Fruit fly (Drosophila melanogaster): ENCODE results near the gene Nepl19.

Nepl19 gene

dm6 chr3R:28851530-28851929 lies 28.4 kb downstream of the Nepl19 start:
- no peak for TF ChIP-seq CG9215 (GFP tag; IDR thresholded peaks at IDR 0.05)
- TF ChIP-seq CG7786 (GFP tag; optimal IDR thresholded peaks at IDR 0.05), result no peak
- TF ChIP-seq NK7.1 (GFP tag; optimal IDR thresholded peaks at IDR 0.05), result no peak
- no peak for TF ChIP-seq CG18262 (tag; optimal IDR thresholded peaks at IDR 0.05)
- no peak for TF ChIP-seq bbx (GFP tag; IDR thresholded peaks at IDR 0.05; ENCODE audit: partially characterized antibody)
- no peak for TF ChIP-seq CG4328 (GFP tag; optimal IDR thresholded peaks at IDR 0.05)
- TF ChIP-seq Ets65A (GFP tag), result no peak
- no peak for TF ChIP-seq lola (GFP tag; optimal IDR thresholded peaks at IDR 0.05)
- TF ChIP-seq chinmo (GFP tag; IDR thresholded peaks at IDR 0.05; ENCODE audit: partially characterized antibody), result 0 out of 4 replicates have a peak, but pooled peaks have one; percentile 68
- TF ChIP-seq PHDP (tag; optimal IDR thresholded peaks at IDR 0.05), result no peak
- TF ChIP-seq CG12219 (GFP tag; optimal IDR thresholded peaks at IDR 0.05), result no peak
- TF ChIP-seq klu (GFP tag; IDR thresholded peaks at IDR 0.05), result no peak
- no peak for TF ChIP-seq row (GFP tag; IDR thresholded peaks at IDR 0.05)
- no peak for TF ChIP-seq prd (optimal IDR thresholded peaks at IDR 0.05)
- TF ChIP-seq prd (GFP tag; IDR thresholded peaks at IDR 0.05), result no peak
- TF ChIP-seq nom (GFP tag; optimal IDR thresholded peaks at IDR 0.05), result peak; percentile 38
- TF ChIP-seq Bteb2 (GFP tag; optimal IDR thresholded peaks at IDR 0.05), result no peak
- no peak for TF ChIP-seq NC2α (GFP tag; optimal IDR thresholded peaks at IDR 0.05)
- no peak for TF ChIP-seq Sox102F (GFP tag; optimal IDR thresholded peaks at IDR 0.05)
- no peak for TF ChIP-seq gsb-n (tag; optimal IDR thresholded peaks at IDR 0.05)
- TF ChIP-seq CG14710 (tag; optimal IDR thresholded peaks at IDR 0.05), result no peak
- peak; percentile 92 for TF ChIP-seq abd-A (tag; optimal IDR thresholded peaks at IDR 0.05)
- TF ChIP-seq Hsf (GFP tag; optimal IDR thresholded peaks at IDR 0.05), result no peak
- no peak for TF ChIP-seq CG1529 (GFP tag; optimal IDR thresholded peaks at IDR 0.05)
- TF ChIP-seq Atf-2 (GFP tag; optimal IDR thresholded peaks at IDR 0.05), result no peak
- TF ChIP-seq CG10267 (tag; optimal IDR thresholded peaks at IDR 0.05), result no peak
- no peak for TF ChIP-seq ase (GFP tag; IDR thresholded peaks at IDR 0.05)
- TF ChIP-seq mld (GFP tag; IDR thresholded peaks at IDR 0.05; ENCODE audit: partially characterized antibody), result no peak
- TF ChIP-seq CG10543 (GFP tag; optimal IDR thresholded peaks at IDR 0.05), result peak; percentile 25
- TF ChIP-seq chm (GFP tag; IDR thresholded peaks at IDR 0.05), result 0 out of 2 replicates have a peak, but pooled peaks have one; percentile 10
- no peak for TF ChIP-seq dysf (GFP tag; IDR thresholded peaks at IDR 0.05)
- no peak for TF ChIP-seq CG13287 (GFP tag; IDR thresholded peaks at IDR 0.05; ENCODE audit: partially characterized antibody)
- TF ChIP-seq jumu (GFP tag; optimal IDR thresholded peaks at IDR 0.05), result no peak
- TF ChIP-seq pnt (GFP tag; optimal IDR thresholded peaks at IDR 0.05), result no peak
- TF ChIP-seq run (tag; optimal IDR thresholded peaks at IDR 0.05), result no peak
- no peak for TF ChIP-seq CG12942 (GFP tag; optimal IDR thresholded peaks at IDR 0.05)
- no peak for TF ChIP-seq en (GFP tag; optimal IDR thresholded peaks at IDR 0.05)
- peak; percentile 45 for TF ChIP-seq Deaf1 (tag; optimal IDR thresholded peaks at IDR 0.05)
- TF ChIP-seq caup (GFP tag; optimal IDR thresholded peaks at IDR 0.05; ENCODE audit: severe bottlenecking), result no peak
- TF ChIP-seq ato (GFP tag; IDR thresholded peaks at IDR 0.05; ENCODE audit: partially characterized antibody), result no peak
- no peak for TF ChIP-seq tup (GFP tag; optimal IDR thresholded peaks at IDR 0.05)
- TF ChIP-seq lab (GFP tag; optimal IDR thresholded peaks at IDR 0.05), result no peak
- TF ChIP-seq lov (optimal IDR thresholded peaks at IDR 0.05), result no peak
- no peak for TF ChIP-seq lov (GFP tag; IDR thresholded peaks at IDR 0.05)
- no peak for TF ChIP-seq CG2199 (GFP tag; IDR thresholded peaks at IDR 0.05)
- no peak for TF ChIP-seq CG43689 (GFP tag; IDR thresholded peaks at IDR 0.05)
- TF ChIP-seq cas (GFP tag; IDR thresholded peaks at IDR 0.05), result no peak
- TF ChIP-seq CG13296 (GFP tag; optimal IDR thresholded peaks at IDR 0.05), result no peak
- no peak for TF ChIP-seq Sin3A (optimal IDR thresholded peaks at IDR 0.05)
- no peak for TF ChIP-seq Vsx1 (GFP tag; optimal IDR thresholded peaks at IDR 0.05)
- no peak for TF ChIP-seq CG18011 (GFP tag; optimal IDR thresholded peaks at IDR 0.05)
- no peak for TF ChIP-seq CG9727 (GFP tag; optimal IDR thresholded peaks at IDR 0.05)

Data from whole organism, embryonic.